Worm (Caenorhabditis elegans) whole organism, L1 larva: ENCODE results near the gene B0035.3.
"Not testable (repeated sequence)": the region's sequence is repeated elsewhere in the genome, so short reads cannot be mapped to it uniquely, and the experiment has no call there.

Experiments
- C04F5.9 ChIP-seq: sonication (generic microtip); optimal IDR thresholded peaks from 2 replicates; lab custom pipeline; 2016; ENCODE audit warnings: missing genetic modification characterization, missing compliant biosample characterization
- C16A3.4 ChIP-seq: fragments of 150-350 bp; optimal IDR thresholded peaks from 2 replicates; lab custom pipeline; 2014; ENCODE audit warnings: missing biosample characterization, missing genetic modification characterization
- aha-1 ChIP-seq: fragments of 150-350 bp; optimal IDR thresholded peaks from 2 replicates; lab custom pipeline; 2014; ENCODE audit warnings: missing biosample characterization, missing genetic modification characterization
- blmp-1 ChIP-seq: fragments of 150-350 bp; optimal IDR thresholded peaks from 2 replicates; lab custom pipeline; 2014; ENCODE audit warnings: missing biosample characterization, missing genetic modification characterization
- ceh-63 ChIP-seq: fragments of 200-800 bp; sonication (Bioruptor generic); optimal IDR thresholded peaks from 2 replicates; lab custom pipeline; 2018; ENCODE audit warnings: mild to moderate bottlenecking, missing genetic modification characterization, missing compliant biosample characterization
- ceh-8 ChIP-seq: fragments of 200-800 bp; sonication (Bioruptor generic); optimal IDR thresholded peaks from 2 replicates; lab custom pipeline; 2018; ENCODE audit warnings: mild to moderate bottlenecking, missing genetic modification characterization, moderate library complexity, missing compliant biosample characterization
- ceh-82 ChIP-seq, 3 experiments: fragments of 150-350 bp in 1 of 3; sonication (generic microtip) in 2 of 3; optimal IDR thresholded peaks; 2 replicates each; lab custom pipeline; 2014 to 2017; ENCODE audit warnings: missing biosample characterization in 3 of 3, missing genetic modification characterization in 3 of 3
- ceh-90 ChIP-seq: sonication (generic microtip); optimal IDR thresholded peaks from 2 replicates; lab custom pipeline; 2016; ENCODE audit warnings: missing genetic modification characterization, missing compliant biosample characterization
- dpl-1 ChIP-seq, 3 experiments: fragments of 150-350 bp in 2 of 3; sonication (generic microtip) in 1 of 3; optimal IDR thresholded peaks; 2 replicates each; lab custom pipeline; 2014 to 2017; ENCODE audit warnings: missing biosample characterization in 3 of 3, missing genetic modification characterization in 3 of 3, missing genetic modification reagents in 3 of 3
- dsc-1 ChIP-seq: sonication (generic microtip); optimal IDR thresholded peaks from 2 replicates; lab custom pipeline; 2016; ENCODE audit warnings: mild to moderate bottlenecking, missing genetic modification characterization, missing compliant biosample characterization
- efl-1 ChIP-seq, 4 experiments: fragments of 150-350 bp; optimal IDR thresholded peaks in 3 of 4; peaks in 1 of 4; 1 replicate in 1 of 4; 2 replicates in 3 of 4; lab custom pipeline; 2014; ENCODE audit warnings: missing biosample characterization in 2 of 4, missing genetic modification characterization in 2 of 4, missing genetic modification reagents in 2 of 4
- fkh-10 ChIP-seq: sonication (generic microtip); optimal IDR thresholded peaks from 2 replicates; lab custom pipeline; 2017; ENCODE audit warnings: missing biosample characterization, missing genetic modification reagents, missing genetic modification characterization
- fos-1 ChIP-seq: fragments of 150-350 bp; optimal IDR thresholded peaks from 2 replicates; lab custom pipeline; 2014; ENCODE audit warnings: missing biosample characterization, missing genetic modification characterization
- irx-1 ChIP-seq: sonication (generic microtip); optimal IDR thresholded peaks from 2 replicates; lab custom pipeline; 2016; ENCODE audit warnings: missing genetic modification characterization, missing compliant biosample characterization
- isw-1 ChIP-seq: fragments of 200-800 bp; sonication (Bioruptor generic); IDR thresholded peaks from 2 replicates; pipeline ENCODE4 v1.3.6; 2022; ENCODE audit warnings: missing genetic modification characterization, missing compliant biosample characterization
- lin-14 ChIP-seq: fragments of 200-800 bp; sonication (Bioruptor generic); optimal IDR thresholded peaks from 2 replicates; lab custom pipeline; 2018; ENCODE audit warnings: mild to moderate bottlenecking, missing genetic modification characterization, moderate library complexity, missing compliant biosample characterization
- lin-35 ChIP-seq, 2 experiments: fragments of 150-350 bp; optimal IDR thresholded peaks; 2 replicates each; lab custom pipeline; 2014; ENCODE audit warnings: missing biosample characterization in 2 of 2, missing genetic modification characterization in 2 of 2, missing genetic modification reagents in 2 of 2
- lin-39 ChIP-seq: fragments of 150-350 bp; optimal IDR thresholded peaks from 2 replicates; lab custom pipeline; 2014; ENCODE audit warnings: missing biosample characterization, missing genetic modification reagents, missing genetic modification characterization
- lsy-2 ChIP-seq, 2 experiments: fragments of 150-350 bp; optimal IDR thresholded peaks; 2 replicates each; lab custom pipeline; 2014; ENCODE audit warnings: missing biosample characterization in 2 of 2, missing genetic modification characterization in 2 of 2
- nhr-11 ChIP-seq: fragments of 150-350 bp; optimal IDR thresholded peaks from 2 replicates; lab custom pipeline; 2014; ENCODE audit warnings: missing biosample characterization, missing genetic modification characterization
- nhr-237 ChIP-seq: fragments of 150-350 bp; optimal IDR thresholded peaks from 2 replicates; lab custom pipeline; 2014; ENCODE audit warnings: missing biosample characterization, missing genetic modification characterization
- nhr-71 ChIP-seq: sonication (generic microtip); optimal IDR thresholded peaks from 2 replicates; lab custom pipeline; 2016; ENCODE audit warnings: mild to moderate bottlenecking, missing genetic modification characterization, moderate library complexity, missing compliant biosample characterization
- nhr-77 ChIP-seq: fragments of 150-350 bp; optimal IDR thresholded peaks from 2 replicates; lab custom pipeline; 2014; ENCODE audit warnings: missing biosample characterization, missing genetic modification characterization
- skn-1 ChIP-seq: fragments of 150-350 bp; optimal IDR thresholded peaks from 2 replicates; lab custom pipeline; 2014; ENCODE audit warnings: missing biosample characterization, missing genetic modification characterization
- sptf-1 ChIP-seq: fragments of 150-350 bp; optimal IDR thresholded peaks from 2 replicates; lab custom pipeline; 2014; ENCODE audit warnings: missing biosample characterization, missing genetic modification characterization
- sup-37 ChIP-seq: fragments of 200-800 bp; sonication (Bioruptor generic); optimal IDR thresholded peaks from 2 replicates; lab custom pipeline; 2018; ENCODE audit warnings: mild to moderate bottlenecking, missing genetic modification characterization, missing compliant biosample characterization
- tbx-2 ChIP-seq: sonication (generic microtip); optimal IDR thresholded peaks from 2 replicates; lab custom pipeline; 2016; ENCODE audit warnings: missing genetic modification characterization, missing compliant biosample characterization
- unc-86 ChIP-seq: sonication (generic microtip); optimal IDR thresholded peaks from 2 replicates; lab custom pipeline; 2016; ENCODE audit warnings: missing genetic modification characterization, missing compliant biosample characterization
- xbp-1 ChIP-seq: sonication (generic microtip); optimal IDR thresholded peaks from 2 replicates; lab custom pipeline; 2016; ENCODE audit warnings: missing genetic modification characterization, missing compliant biosample characterization
- ztf-4 ChIP-seq: fragments of 150-350 bp; optimal IDR thresholded peaks from 2 replicates; lab custom pipeline; 2014; ENCODE audit warnings: missing biosample characterization, missing genetic modification characterization

Gene B0035.3

DNA sequence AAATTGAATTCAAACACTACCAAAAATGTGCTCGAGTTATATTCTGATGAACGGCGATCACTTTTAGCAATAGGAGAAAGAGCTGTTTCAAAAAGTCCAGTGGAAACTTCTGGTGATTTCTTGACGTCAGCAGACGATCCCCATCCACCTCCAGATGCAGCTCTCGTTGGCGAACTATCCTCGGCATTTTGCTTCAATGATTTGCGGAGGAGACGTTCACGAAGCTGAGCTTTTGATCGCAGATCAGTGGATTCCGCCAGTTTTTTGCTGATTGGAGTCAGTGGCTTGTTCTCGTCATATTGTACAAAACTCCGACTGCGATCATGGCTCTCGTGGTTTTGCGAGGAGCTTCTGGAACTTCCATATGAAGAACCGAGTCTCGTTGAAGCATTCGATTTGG is 21.4 kb upstream of the B0035.3 start:
- no peak for TF ChIP-seq nhr-11 (tag; lab: Kevin White, UChicago)
- no peak for TF ChIP-seq C16A3.4 (tag; lab: Kevin White, UChicago)
- TF ChIP-seq dsc-1 = no peak
- no peak for TF ChIP-seq fkh-10 (GFP tag; lab: Kevin White, UChicago)
- TF ChIP-seq ceh-8 (GFP tag; lab: Kevin White, UChicago) = no peak
- TF ChIP-seq fos-1 = no peak
- TF ChIP-seq dpl-1 (GFP tag; optimal IDR thresholded peaks at IDR 0.05; lab: Kevin White, UChicago) = no peak
- no peak for TF ChIP-seq ceh-82 (tag; optimal IDR thresholded peaks at IDR 0.05; lab: Kevin White, UChicago)
- TF ChIP-seq nhr-71 (tag; lab: Kevin White, UChicago) = no peak
- TF ChIP-seq tbx-2 (tag; lab: Kevin White, UChicago) = no peak
- no peak for TF ChIP-seq nhr-77 (tag; lab: Kevin White, UChicago)
- TF ChIP-seq lin-14 (GFP tag; lab: Kevin White, UChicago) = no peak
- no peak for TF ChIP-seq aha-1 (tag; lab: Kevin White, UChicago)
- no peak for TF ChIP-seq ztf-4 (tag; lab: Kevin White, UChicago)
- TF ChIP-seq lin-39 = no peak
- no peak for TF ChIP-seq sptf-1 (tag; lab: Kevin White, UChicago)

DNA sequence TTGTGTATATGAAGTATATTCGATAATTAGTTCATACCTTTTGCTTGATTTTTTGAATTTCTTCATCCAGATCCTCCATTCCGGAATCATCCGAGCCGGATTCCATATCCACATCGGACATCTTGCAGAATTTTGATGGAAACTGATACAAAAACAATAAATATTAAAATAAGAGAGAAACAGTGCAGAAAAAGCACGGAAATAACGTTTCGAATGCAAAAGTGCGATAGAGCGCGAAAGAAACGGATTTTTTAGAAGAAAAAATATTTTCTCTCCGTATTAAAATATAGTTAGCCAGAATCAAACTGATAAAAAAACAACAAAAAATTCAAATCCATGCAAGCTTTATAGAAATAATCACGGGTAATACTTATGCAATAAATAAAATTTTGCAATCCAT is 18.0 kb upstream of the B0035.3 start, which contains the start of gene sart-3:
Gene sart-3 (minus strand): TSS at position 219 of the 400 bp plus-strand sequence.
- TF ChIP-seq dpl-1 (GFP tag; optimal IDR thresholded peaks at IDR 0.05; lab: Kevin White, UChicago) (peak in 1 of 3 experiments; percentile 38), C04F5.9 (tag; lab: Kevin White, UChicago) (no peak), isw-1 (no peak), ceh-90 (tag; lab: Kevin White, UChicago) (no peak), nhr-237 (tag; lab: Kevin White, UChicago) (no peak), blmp-1 (tag; lab: Kevin White, UChicago) (no peak), skn-1 (tag; lab: Kevin White, UChicago) (peak; percentile 3), lin-14 (GFP tag; lab: Kevin White, UChicago) (no peak), efl-1 (optimal IDR thresholded peaks at IDR 0.05; lab: Kevin White, UChicago) (peak in 1 of 2 experiments; percentile 10), efl-1 (GFP tag; optimal IDR thresholded peaks at IDR 0.05 in 1 of 2; lab: Kevin White, UChicago) (peak in 1 of 2 experiments; percentile 5), lin-35 (GFP tag; optimal IDR thresholded peaks at IDR 0.05; lab: Kevin White, UChicago) (peak in 1 of 2 experiments; percentile 24)
- TF ChIP-seq, all 84 proteins: peak for 4

DNA sequence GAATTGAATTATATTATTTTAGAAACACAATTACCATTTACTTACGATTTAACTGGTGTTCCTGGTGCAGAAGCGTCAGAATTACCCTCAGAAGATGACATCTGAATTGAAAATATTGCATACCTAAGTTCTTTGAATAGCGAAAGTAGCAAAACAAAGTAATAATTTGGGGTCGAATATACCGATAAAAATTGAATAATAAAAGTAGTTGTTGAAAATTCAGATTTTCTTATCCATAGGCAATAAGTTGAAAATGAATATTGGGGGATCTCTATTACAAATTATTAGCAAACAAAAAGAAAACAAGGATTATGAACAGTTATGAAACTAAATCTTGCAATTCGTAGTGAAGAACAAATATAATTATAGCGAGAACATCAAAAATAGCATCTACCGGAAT is 14.5 kb upstream of the B0035.3 start, which contains the start of gene leo-1:
Gene leo-1 (minus strand): TSS at position 101 of the 400 bp plus-strand sequence.
- TF ChIP-seq lin-35 (GFP tag; optimal IDR thresholded peaks at IDR 0.05; lab: Kevin White, UChicago) = no peak
- TF ChIP-seq lsy-2 (tag; optimal IDR thresholded peaks at IDR 0.05; lab: Kevin White, UChicago) = no peak
- no peak for TF ChIP-seq lin-39
- TF ChIP-seq ceh-90 (tag; lab: Kevin White, UChicago) = no peak
- TF ChIP-seq, all 84 proteins: peak for 0

DNA sequence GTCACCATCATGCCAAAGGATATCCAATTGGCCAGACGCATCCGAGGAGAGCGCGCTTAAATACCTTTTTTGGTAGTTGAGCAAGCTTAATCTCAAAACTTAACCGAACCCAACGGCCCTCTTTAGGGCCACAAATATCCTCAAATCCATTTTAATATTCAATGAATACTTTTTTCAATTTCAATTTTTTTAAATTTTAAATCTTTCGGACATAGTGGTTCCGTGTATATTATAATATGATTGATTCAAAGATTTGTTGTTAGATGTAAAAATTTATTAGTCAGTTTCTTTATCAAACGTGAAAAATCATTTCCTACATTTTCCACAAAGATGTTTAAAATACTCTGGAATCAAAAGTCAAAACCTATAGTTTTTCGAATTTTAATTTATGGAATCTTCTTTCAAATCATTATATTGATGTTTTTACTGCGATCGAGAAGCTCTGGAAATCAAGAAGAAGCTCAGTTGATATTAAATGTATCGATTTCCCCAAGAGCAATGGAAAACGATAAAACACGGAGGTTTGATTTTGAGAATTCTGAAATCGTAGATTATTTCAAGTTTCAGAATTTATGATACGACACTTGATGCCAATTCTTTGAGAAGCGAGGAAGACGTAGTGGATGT is 12.3 kb upstream of the B0035.3 start, which contains the start of gene B0035.21:
Gene B0035.21 (plus strand): TSS at position 322 of the 627 bp plus-strand sequence.
- TF ChIP-seq efl-1 (optimal IDR thresholded peaks at IDR 0.05; lab: Kevin White, UChicago) (no peak), efl-1 (GFP tag; optimal IDR thresholded peaks at IDR 0.05 in 1 of 2; lab: Kevin White, UChicago) (peak in 1 of 2 experiments; percentile 59), C16A3.4 (tag; lab: Kevin White, UChicago) (no peak), ceh-63 (GFP tag; lab: Kevin White, UChicago) (no peak), xbp-1 (no peak), unc-86 (tag; lab: Kevin White, UChicago) (no peak)

DNA sequence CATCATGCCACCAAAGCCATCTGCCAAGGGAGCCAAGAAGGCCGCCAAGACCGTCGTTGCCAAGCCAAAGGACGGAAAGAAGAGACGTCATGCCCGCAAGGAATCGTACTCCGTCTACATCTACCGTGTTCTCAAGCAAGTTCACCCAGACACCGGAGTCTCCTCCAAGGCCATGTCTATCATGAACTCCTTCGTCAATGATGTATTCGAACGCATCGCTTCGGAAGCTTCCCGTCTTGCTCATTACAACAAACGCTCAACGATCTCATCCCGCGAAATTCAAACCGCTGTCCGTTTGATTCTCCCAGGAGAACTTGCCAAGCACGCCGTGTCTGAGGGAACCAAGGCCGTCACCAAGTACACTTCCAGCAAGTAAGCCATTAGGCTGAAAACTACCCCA is 9.9 kb upstream of the B0035.3 start, which contains the start of gene his-48:
Gene his-48 (plus strand): TSS at position 5 of the 400 bp plus-strand sequence.
- not testable (repeated sequence) for TF ChIP-seq sup-37; irx-1 (tag; lab: Kevin White, UChicago); blmp-1 (tag; lab: Kevin White, UChicago)
